Worm (Caenorhabditis elegans) whole organism, L4 larva: ENCODE results near the gene F28A12.10.

ENCODE experiments used
- D1046.2 ChIP-seq: fragments of 200-800 bp; sonication (Bioruptor generic); IDR thresholded peaks from 2 replicates; pipeline ENCODE4 v1.3.6; 2022; ENCODE audit warnings: missing genetic modification characterization, missing compliant biosample characterization
- F10B5.3 ChIP-seq: sonication (generic microtip); optimal IDR thresholded peaks from 2 replicates; lab custom pipeline; 2016; ENCODE audit warnings: mild to moderate bottlenecking, missing genetic modification characterization, missing compliant biosample characterization
- R02D3.7 ChIP-seq: fragments of 150-350 bp; sonication (generic microtip); optimal IDR thresholded peaks from 3 replicates; lab custom pipeline; 2014; ENCODE audit warnings: missing biosample characterization, missing genetic modification characterization
- T20F7.1 ChIP-seq: fragments of 200-800 bp; sonication (Bioruptor generic); optimal IDR thresholded peaks from 2 replicates; lab custom pipeline; 2018; ENCODE audit warnings: mild to moderate bottlenecking, missing genetic modification characterization, missing compliant biosample characterization
- Y5F2A.4 ChIP-seq: fragments of 200-800 bp; sonication (Bioruptor generic); optimal IDR thresholded peaks from 2 replicates; lab custom pipeline; 2018; ENCODE audit warnings: mild to moderate bottlenecking, missing genetic modification characterization, missing compliant biosample characterization
- ZK337.2 ChIP-seq: fragments of 200-800 bp; sonication (Bioruptor generic); IDR thresholded peaks from 2 replicates; pipeline ENCODE4 v1.3.6; 2022; ENCODE audit warnings: missing genetic modification reagents, missing genetic modification characterization, missing compliant biosample characterization
- ZK546.5 ChIP-seq, 2 experiments: sonication (generic microtip); optimal IDR thresholded peaks; 2 replicates each; lab custom pipeline; 2017; ENCODE audit warnings: missing biosample characterization in 2 of 2, missing genetic modification characterization in 2 of 2
- aha-1 ChIP-seq: fragments of 150-350 bp; peaks from one replicate; lab custom pipeline; 2014; ENCODE audit warnings: missing biosample characterization, missing genetic modification characterization
- ceh-20 ChIP-seq: fragments of 200-800 bp; sonication (Bioruptor generic); IDR thresholded peaks from 2 replicates; pipeline ENCODE4 v1.3.6; 2022; ENCODE audit warnings: missing genetic modification reagents, missing genetic modification characterization, missing compliant biosample characterization
- ceh-32 ChIP-seq: sonication (generic microtip); optimal IDR thresholded peaks from 2 replicates; lab custom pipeline; 2016; ENCODE audit warnings: mild to moderate bottlenecking, missing genetic modification characterization, missing compliant biosample characterization; ENCODE audit not compliant: poor library complexity
- ceh-44 ChIP-seq: fragments of 200-800 bp; sonication (Bioruptor generic); IDR thresholded peaks from 2 replicates; pipeline ENCODE4 v1.3.6; 2022; ENCODE audit warnings: missing genetic modification reagents, missing genetic modification characterization, missing compliant biosample characterization
- ceh-82 ChIP-seq: sonication (generic microtip); optimal IDR thresholded peaks from 2 replicates; lab custom pipeline; 2017; ENCODE audit warnings: missing biosample characterization, missing genetic modification characterization
- daf-12 ChIP-seq: fragments of 150-350 bp; optimal IDR thresholded peaks from 2 replicates; lab custom pipeline; 2014; ENCODE audit warnings: missing biosample characterization, missing genetic modification reagents, missing genetic modification characterization
- daf-16 ChIP-seq, 3 experiments: sonication (generic microtip); optimal IDR thresholded peaks; 2 replicates each; lab custom pipeline; 2016 to 2017; ENCODE audit warnings: missing genetic modification characterization in 3 of 3, missing genetic modification reagents in 3 of 3, mild to moderate bottlenecking in 2 of 3, missing compliant biosample characterization in 2 of 3, missing biosample characterization in 1 of 3, moderate library complexity in 1 of 3
- daf-8 ChIP-seq: fragments of 200-800 bp; sonication (Bioruptor generic); IDR thresholded peaks from 2 replicates; pipeline ENCODE4 v1.3.6; 2022; ENCODE audit warnings: missing genetic modification characterization, missing compliant biosample characterization
- dmd-8 ChIP-seq: fragments of 200-800 bp; sonication (Bioruptor generic); IDR thresholded peaks from 2 replicates; pipeline ENCODE4 v1.3.6; 2022; ENCODE audit warnings: missing genetic modification characterization, missing compliant biosample characterization
- dpl-1 ChIP-seq: fragments of 150-350 bp; optimal IDR thresholded peaks from 2 replicates; lab custom pipeline; 2014; ENCODE audit warnings: missing biosample characterization, missing genetic modification reagents, missing genetic modification characterization
- dve-1 ChIP-seq: sonication (generic microtip); optimal IDR thresholded peaks from 2 replicates; lab custom pipeline; 2017; ENCODE audit warnings: antibody characterized with exemption, mild to moderate bottlenecking, missing genetic modification characterization, missing compliant biosample characterization; ENCODE audit not compliant: insufficient read depth
- egl-27 ChIP-seq: sonication (generic microtip); optimal IDR thresholded peaks from 3 replicates; lab custom pipeline; 2017; ENCODE audit warnings: missing biosample characterization, missing genetic modification reagents, missing genetic modification characterization
- fos-1 ChIP-seq: fragments of 150-350 bp; optimal IDR thresholded peaks from 2 replicates; lab custom pipeline; 2014; ENCODE audit warnings: missing biosample characterization, missing genetic modification characterization
- hif-1 ChIP-seq, 2 experiments: sonication (generic microtip); optimal IDR thresholded peaks; 2 replicates each; lab custom pipeline; 2016 to 2017; ENCODE audit warnings: missing compliant biosample characterization in 2 of 2, missing genetic modification characterization in 2 of 2, missing genetic modification reagents in 2 of 2, missing genotype in 2 of 2, mild to moderate bottlenecking in 1 of 2
- hlh-11 ChIP-seq: fragments of 200-800 bp; sonication (Bioruptor generic); optimal IDR thresholded peaks from 2 replicates; lab custom pipeline; 2018; ENCODE audit warnings: mild to moderate bottlenecking, missing genetic modification characterization, missing compliant biosample characterization
- hlh-30 ChIP-seq: sonication (generic microtip); optimal IDR thresholded peaks from 2 replicates; lab custom pipeline; 2017; ENCODE audit warnings: antibody characterized with exemption, mild to moderate bottlenecking, missing genetic modification characterization, missing compliant biosample characterization; ENCODE audit not compliant: insufficient read depth
- hmg-1.1 ChIP-seq: fragments of 200-800 bp; sonication (Bioruptor generic); IDR thresholded peaks from 2 replicates; pipeline ENCODE4 v1.3.6; 2022; ENCODE audit warnings: missing genetic modification reagents, missing genetic modification characterization, missing compliant biosample characterization
- jun-1 ChIP-seq: fragments of 150-350 bp; optimal IDR thresholded peaks from 2 replicates; lab custom pipeline; 2014; ENCODE audit warnings: missing biosample characterization, missing genetic modification reagents, missing genetic modification characterization
- lim-7 ChIP-seq: fragments of 200-800 bp; sonication (Bioruptor generic); IDR thresholded peaks from 2 replicates; pipeline ENCODE4 v1.3.6; 2022; ENCODE audit warnings: missing genetic modification characterization, missing compliant biosample characterization
- lir-3 ChIP-seq: sonication (generic microtip); optimal IDR thresholded peaks from 2 replicates; lab custom pipeline; 2016; ENCODE audit warnings: mild to moderate bottlenecking, missing genetic modification characterization, missing compliant biosample characterization
- lsy-2 ChIP-seq, 2 experiments: fragments of 150-350 bp in 1 of 2; sonication (generic microtip) in 1 of 2; optimal IDR thresholded peaks; 2 replicates each; lab custom pipeline; 2014 to 2017; ENCODE audit warnings: missing biosample characterization in 2 of 2, missing genetic modification characterization in 2 of 2
- madf-5 ChIP-seq, 2 experiments: fragments of 200-800 bp; sonication (Bioruptor generic); IDR thresholded peaks; 2 replicates each; pipeline ENCODE4 v1.3.6; 2022; ENCODE audit warnings: missing compliant biosample characterization in 2 of 2, missing genetic modification characterization in 2 of 2
- madf-9 ChIP-seq: fragments of 200-800 bp; sonication (Bioruptor generic); conservative IDR thresholded peaks from 2 replicates; pipeline ENCODE4 v1.3.6; 2022; ENCODE audit warnings: missing genetic modification reagents, missing genetic modification characterization, missing compliant biosample characterization
- mes-2 ChIP-seq: sonication (generic microtip); optimal IDR thresholded peaks from 2 replicates; lab custom pipeline; 2016; ENCODE audit warnings: missing genotype, mild to moderate bottlenecking, missing genetic modification characterization, missing compliant biosample characterization; ENCODE audit not compliant: poor library complexity, severe bottlenecking
- nhr-10 ChIP-seq: fragments of 150-350 bp; optimal IDR thresholded peaks from 2 replicates; lab custom pipeline; 2014; ENCODE audit warnings: missing biosample characterization, missing genetic modification characterization
- nhr-237 ChIP-seq: sonication (generic microtip); optimal IDR thresholded peaks from 2 replicates; lab custom pipeline; 2017; ENCODE audit warnings: missing biosample characterization, missing genetic modification characterization
- nhr-25 ChIP-seq: sonication (generic microtip); optimal IDR thresholded peaks from 2 replicates; lab custom pipeline; 2017; ENCODE audit warnings: missing genetic modification characterization, mild to moderate bottlenecking, missing compliant biosample characterization, antibody characterized with exemption, moderate library complexity, borderline replicate concordance; ENCODE audit not compliant: insufficient read depth
- nhr-28 ChIP-seq: fragments of 150-350 bp; optimal IDR thresholded peaks from 2 replicates; lab custom pipeline; 2014; ENCODE audit warnings: missing biosample characterization, missing genetic modification characterization
- nhr-42 ChIP-seq: fragments of 200-800 bp; sonication (Bioruptor generic); IDR thresholded peaks from 2 replicates; pipeline ENCODE4 v1.3.6; 2022; ENCODE audit warnings: missing genetic modification characterization, missing compliant biosample characterization
- php-3 ChIP-seq: fragments of 200-800 bp; sonication (Bioruptor generic); IDR thresholded peaks from 2 replicates; pipeline ENCODE4 v1.3.6; 2022; ENCODE audit warnings: missing genetic modification reagents, missing genetic modification characterization, missing compliant biosample characterization
- sdz-12 ChIP-seq: fragments of 200-800 bp; sonication (Bioruptor generic); optimal IDR thresholded peaks from 2 replicates; lab custom pipeline; 2018; ENCODE audit warnings: mild to moderate bottlenecking, missing genetic modification characterization, missing compliant biosample characterization
- set-16 ChIP-seq: fragments of 200-800 bp; sonication (Bioruptor generic); IDR thresholded peaks from 2 replicates; pipeline ENCODE4 v1.3.6; 2022; ENCODE audit warnings: missing genetic modification reagents, missing genetic modification characterization, missing compliant biosample characterization
- snpc-1.2 ChIP-seq: fragments of 200-800 bp; sonication (Bioruptor generic); IDR thresholded peaks from 2 replicates; pipeline ENCODE4 v1.3.6; 2022; ENCODE audit warnings: missing genetic modification reagents, missing genetic modification characterization, missing compliant biosample characterization
- unc-130 ChIP-seq: sonication (generic microtip); optimal IDR thresholded peaks from 2 replicates; lab custom pipeline; 2016; ENCODE audit warnings: missing genetic modification reagents, missing genetic modification characterization, missing compliant biosample characterization
- unc-39 ChIP-seq: sonication (generic microtip); optimal IDR thresholded peaks from 2 replicates; lab custom pipeline; 2017; ENCODE audit warnings: missing biosample characterization, missing genetic modification characterization
- zfp-2 ChIP-seq: sonication (generic microtip); optimal IDR thresholded peaks from 2 replicates; lab custom pipeline; 2016; ENCODE audit warnings: mild to moderate bottlenecking, missing genetic modification characterization, missing compliant biosample characterization
- zfp-3 ChIP-seq: fragments of 200-800 bp; sonication (Bioruptor generic); conservative IDR thresholded peaks from 2 replicates; pipeline ENCODE4 v1.3.6; 2022; ENCODE audit warnings: missing genetic modification reagents, missing genetic modification characterization, missing compliant biosample characterization
- zip-2 ChIP-seq: fragments of 150-350 bp; optimal IDR thresholded peaks from 2 replicates; lab custom pipeline; 2014; ENCODE audit warnings: missing biosample characterization, missing genetic modification characterization
- ztf-7 ChIP-seq: fragments of 150-350 bp; optimal IDR thresholded peaks from 2 replicates; lab custom pipeline; 2014; ENCODE audit warnings: missing biosample characterization, missing genetic modification characterization

Gene F28A12.10

DNA sequence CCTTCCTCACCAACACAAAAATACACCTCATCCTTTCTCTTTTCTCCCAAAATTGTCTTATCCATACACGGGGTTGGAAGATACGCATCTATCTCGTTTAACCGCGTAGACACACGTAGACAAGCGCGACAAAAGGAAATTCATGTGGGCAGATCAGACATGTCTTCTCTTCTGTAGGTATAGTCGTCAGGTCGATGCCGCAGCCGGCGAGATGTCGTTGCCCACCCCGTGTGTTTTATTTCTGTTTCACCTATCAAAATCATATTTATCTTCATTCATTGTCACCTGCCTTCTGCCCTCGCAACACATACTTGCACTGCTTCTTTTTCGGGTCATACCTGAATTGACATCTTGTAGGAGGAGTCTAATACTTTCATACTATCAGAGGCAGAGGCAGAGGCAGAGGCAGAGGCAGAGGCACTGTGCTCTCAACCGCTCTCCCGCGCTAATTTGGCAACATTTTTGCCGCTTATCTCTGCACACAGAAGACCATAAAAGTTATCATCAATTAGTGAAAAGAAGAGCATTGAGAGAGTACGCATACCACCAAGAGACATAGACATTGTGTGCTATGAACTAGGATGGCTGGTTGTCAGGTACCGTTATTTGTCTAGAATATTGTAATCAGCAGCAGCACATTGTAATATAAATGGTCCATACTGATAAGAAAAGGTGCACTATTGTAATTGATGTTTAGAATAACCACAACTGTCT, 23.8 kb upstream of the F28A12.10 start (continued):
- no peak for TF ChIP-seq T20F7.1
- no peak for TF ChIP-seq hif-1 (tag; optimal IDR thresholded peaks at IDR 0.05; lab: Kevin White, UChicago)
- TF ChIP-seq hmg-1.1 (GFP tag; lab: Robert Waterston, UW), result peak; percentile 32; the same call in 1 of the 2 replicates
- peak; percentile 36 for TF ChIP-seq nhr-25 (tag; lab: Kevin White, UChicago)
- TF ChIP-seq ceh-20 (GFP tag; lab: Robert Waterston, UW), result peak; percentile 47; the same call in 1 of the 2 replicates
- TF ChIP-seq hlh-30 (tag; lab: Kevin White, UChicago), result peak; percentile 84
- no peak for TF ChIP-seq R02D3.7 (tag; lab: Kevin White, UChicago)
- TF ChIP-seq ZK546.5 (tag; optimal IDR thresholded peaks at IDR 0.05; lab: Kevin White, UChicago), result no peak
- TF ChIP-seq nhr-42 (GFP tag; lab: Robert Waterston, UW), result no peak
- no peak for TF ChIP-seq zip-2 (tag; lab: Kevin White, UChicago)
- no peak for TF ChIP-seq zfp-2
- peak; percentile 82 for TF ChIP-seq dve-1 (tag; lab: Kevin White, UChicago)
- no peak for TF ChIP-seq F10B5.3 (tag; lab: Kevin White, UChicago)

ce11 chrV:8660475-8660874, 22.9 kb upstream of the F28A12.10 start:
- TF ChIP-seq lir-3 (no peak), set-16 (GFP tag; lab: Robert Waterston, UW) (0 out of 2 replicates have a peak, but pooled peaks have one; percentile 18), egl-27 (tag; lab: Kevin White, UChicago) (no peak), aha-1 (tag; lab: Kevin White, UChicago) (peak; percentile 6), hlh-30 (tag; lab: Kevin White, UChicago) (peak; percentile 62), ZK337.2 (GFP tag; lab: Robert Waterston, UW) (no peak), ceh-82 (tag; lab: Kevin White, UChicago) (no peak), zip-2 (tag; lab: Kevin White, UChicago) (no peak), hlh-11 (tag; lab: Kevin White, UChicago) (peak; percentile 54), dpl-1 (GFP tag; lab: Kevin White, UChicago) (no peak), nhr-42 (GFP tag; lab: Robert Waterston, UW) (no peak), nhr-10 (tag; lab: Kevin White, UChicago) (no peak), daf-16 (GFP tag; optimal IDR thresholded peaks at IDR 0.05; lab: Kevin White, UChicago) (no peak), daf-16 (tag; optimal IDR thresholded peaks at IDR 0.05; lab: Kevin White, UChicago) (no peak), jun-1 (tag; lab: Kevin White, UChicago) (no peak), T20F7.1 (no peak), unc-130 (no peak), snpc-1.2 (GFP tag; lab: Robert Waterston, UW) (no peak), php-3 (GFP tag; lab: Robert Waterston, UW) (no peak), dmd-8 (GFP tag; lab: Robert Waterston, UW) (no peak), ceh-44 (no peak), ceh-20 (GFP tag; lab: Robert Waterston, UW) (no peak), fos-1 (no peak), madf-9 (GFP tag; lab: Robert Waterston, UW) (peak; percentile 48; the same call in 1 of the 2 replicates), nhr-237 (no peak), daf-8 (GFP tag; lab: Robert Waterston, UW) (no peak), Y5F2A.4 (GFP tag; lab: Kevin White, UChicago) (no peak), daf-12 (no peak), mes-2 (tag; lab: Kevin White, UChicago) (peak; percentile 19), nhr-25 (tag; lab: Kevin White, UChicago) (no peak), zfp-3 (no peak), madf-5 (GFP tag; IDR thresholded peaks at IDR 0.05; lab: Robert Waterston, UW) (no peak), lim-7 (GFP tag; lab: Robert Waterston, UW) (no peak), ztf-7 (no peak), nhr-28 (tag; lab: Kevin White, UChicago) (peak; percentile 8), D1046.2 (GFP tag; lab: Robert Waterston, UW) (no peak), unc-39 (tag; lab: Kevin White, UChicago) (no peak), ceh-32 (tag; lab: Kevin White, UChicago) (no peak), sdz-12 (GFP tag; lab: Kevin White, UChicago) (no peak), lsy-2 (tag; optimal IDR thresholded peaks at IDR 0.05; lab: Kevin White, UChicago) (no peak)
